Worm (Caenorhabditis elegans): ENCODE data around the gene cut-5.
A peak's percentile ranks its signal among the peaks of the same experiment; 100 is the strongest.

Gene cut-5

DNA sequence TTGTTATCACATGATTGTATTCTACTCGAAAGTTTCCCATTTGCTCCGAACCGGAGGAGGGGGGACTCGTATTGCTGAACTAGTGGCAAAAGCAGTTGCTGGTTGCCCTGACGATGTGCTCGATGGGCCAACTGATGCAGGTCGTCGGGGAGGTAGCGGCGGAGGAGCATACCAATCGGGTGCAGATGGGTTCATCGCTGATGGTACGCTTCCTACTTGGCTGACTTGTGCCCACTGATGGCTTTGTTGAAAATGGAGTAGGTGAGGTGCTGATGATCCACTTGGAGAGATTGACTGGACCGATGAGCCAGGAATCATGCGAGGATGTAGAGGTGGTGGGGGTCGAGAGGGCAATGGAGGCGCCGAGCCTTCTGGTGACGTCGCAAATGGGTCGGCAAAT is 35.6 kb upstream of the cut-5 start:
- TF ChIP-seq elt-4 (tag; optimal IDR thresholded peaks at IDR 0.05) (peak; percentile 35), unc-3 (GFP tag; conservative IDR thresholded peaks at IDR 0.05) (no peak), unc-3 (tag; optimal IDR thresholded peaks at IDR 0.05) (no peak)

DNA sequence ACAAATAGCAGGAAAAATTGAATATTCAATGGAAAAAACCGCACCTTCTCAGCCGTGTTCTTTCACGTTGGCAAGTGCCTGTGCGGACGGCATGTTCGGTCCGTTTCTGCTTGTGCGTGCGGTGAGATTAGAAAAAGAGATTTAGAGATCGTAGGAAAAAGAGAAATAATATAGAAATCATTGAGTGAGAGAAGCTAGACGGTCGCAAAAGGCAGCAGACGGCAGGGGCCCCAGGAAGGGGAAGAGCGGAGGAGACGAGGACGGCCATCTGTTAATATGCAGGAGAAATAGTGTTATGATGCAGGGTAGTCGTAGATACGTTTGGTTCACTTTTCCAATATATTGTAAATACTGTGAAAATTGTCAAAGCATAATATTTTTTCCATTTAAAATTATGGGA is 34.6 kb upstream of the cut-5 start, which contains the start of gene Y49A10A.2:
Gene Y49A10A.2, minus strand, starts transcription at position 109 of the 400 bp plus-strand sequence.
- no peak for TF ChIP-seq ceh-18 (tag; optimal IDR thresholded peaks at IDR 0.05)
- no peak for TF ChIP-seq unc-3 (GFP tag; conservative IDR thresholded peaks at IDR 0.05)
- TF ChIP-seq unc-3 (tag; optimal IDR thresholded peaks at IDR 0.05) = no peak
- no peak for TF ChIP-seq npax-4 (tag; optimal IDR thresholded peaks at IDR 0.05)
- no peak for TF ChIP-seq gmeb-2 (tag; optimal IDR thresholded peaks at IDR 0.05)
- peak; percentile 36 for TF ChIP-seq tbx-2 (tag; optimal IDR thresholded peaks at IDR 0.05)
- TF ChIP-seq nfya-1 (tag; optimal IDR thresholded peaks at IDR 0.05) = peak; percentile 61
- no peak for TF ChIP-seq hlh-15 (tag; optimal IDR thresholded peaks at IDR 0.05)
- TF ChIP-seq ceh-34 (tag; optimal IDR thresholded peaks at IDR 0.05) = peak; percentile 48
- TF ChIP-seq nhr-11 (tag; optimal IDR thresholded peaks at IDR 0.05) = no peak
- no peak for TF ChIP-seq dmd-4 (tag; optimal IDR thresholded peaks at IDR 0.05; ENCODE audit: borderline replicate concordance)
- no peak for TF ChIP-seq odd-2 (tag; optimal IDR thresholded peaks at IDR 0.05)
- TF ChIP-seq ztf-16 (tag; optimal IDR thresholded peaks at IDR 0.05) = no peak
- no peak for TF ChIP-seq sox-2 (GFP tag; IDR thresholded peaks at IDR 0.05)
- peak; percentile 13 for TF ChIP-seq ceh-14 (tag; optimal IDR thresholded peaks at IDR 0.05)
- TF ChIP-seq lin-11 (tag; optimal IDR thresholded peaks at IDR 0.05) = no peak
- TF ChIP-seq tbx-7 (tag; optimal IDR thresholded peaks at IDR 0.05) = no peak
- peak; percentile 27 for TF ChIP-seq hlh-6 (tag; optimal IDR thresholded peaks at IDR 0.05)
- TF ChIP-seq C08G9.2 (tag; optimal IDR thresholded peaks at IDR 0.05) = no peak
- no peak for TF ChIP-seq pha-4 (tag; optimal IDR thresholded peaks at IDR 0.05)
- no peak for TF ChIP-seq pha-2 (tag; optimal IDR thresholded peaks at IDR 0.05)
- no peak for TF ChIP-seq ceh-24 (tag; optimal IDR thresholded peaks at IDR 0.05)
- no peak for TF ChIP-seq hlh-13 (GFP tag; optimal IDR thresholded peaks at IDR 0.05)
- TF ChIP-seq sdc-2 (tag; optimal IDR thresholded peaks at IDR 0.05) = peak; percentile 80
- no peak for TF ChIP-seq ceh-19 (GFP tag; optimal IDR thresholded peaks at IDR 0.05)
- TF ChIP-seq K02D7.2 (tag; optimal IDR thresholded peaks at IDR 0.05) = no peak
- TF ChIP-seq ceh-2 (tag; optimal IDR thresholded peaks at IDR 0.05) = no peak
- no peak for TF ChIP-seq fax-1 (tag; optimal IDR thresholded peaks at IDR 0.05)
- peak; percentile 45 for TF ChIP-seq unc-42 (tag; optimal IDR thresholded peaks at IDR 0.05)
- no peak for TF ChIP-seq K09A11.1 (tag; optimal IDR thresholded peaks at IDR 0.05; ENCODE audit: insufficient read depth)
- TF ChIP-seq che-1 (tag; optimal IDR thresholded peaks at IDR 0.05) = no peak
- no peak for TF ChIP-seq pat-9 (tag; optimal IDR thresholded peaks at IDR 0.05)
- TF ChIP-seq fkh-10 (GFP tag; optimal IDR thresholded peaks at IDR 0.05) = no peak
- TF ChIP-seq pqm-1 (tag; optimal IDR thresholded peaks at IDR 0.05) = no peak
- TF ChIP-seq elt-2 (tag; optimal IDR thresholded peaks at IDR 0.05) = peak; percentile 53
- TF ChIP-seq mec-3 (tag; optimal IDR thresholded peaks at IDR 0.05; ENCODE audit: borderline replicate concordance) = no peak
- TF ChIP-seq ceh-31 (tag; optimal IDR thresholded peaks at IDR 0.05) = peak; percentile 69
- no peak for TF ChIP-seq F13H6.1 (tag; optimal IDR thresholded peaks at IDR 0.05)
- no peak for TF ChIP-seq unc-86 (tag; optimal IDR thresholded peaks at IDR 0.05)
- no peak for TF ChIP-seq elt-4 (tag; optimal IDR thresholded peaks at IDR 0.05)
- TF ChIP-seq ttx-3 (tag; optimal IDR thresholded peaks at IDR 0.05) = no peak
- no peak for TF ChIP-seq ceh-22 (tag; optimal IDR thresholded peaks at IDR 0.05)
- TF ChIP-seq pax-1 (tag; optimal IDR thresholded peaks at IDR 0.05) = no peak
- peak; percentile 39 for TF ChIP-seq ref-2 (tag; optimal IDR thresholded peaks at IDR 0.05)
- TF ChIP-seq ceh-45 (GFP tag; IDR thresholded peaks at IDR 0.05) = no peak
- TF ChIP-seq ceh-30 (tag; optimal IDR thresholded peaks at IDR 0.05) = no peak
- TF ChIP-seq hlh-8 (tag; optimal IDR thresholded peaks at IDR 0.05) = peak; percentile 62
- TF ChIP-seq rnt-1 (tag; optimal IDR thresholded peaks at IDR 0.05) = peak; percentile 12
- TF ChIP-seq sox-4 (tag; optimal IDR thresholded peaks at IDR 0.05) = no peak
- TF ChIP-seq lim-6 (tag; optimal IDR thresholded peaks at IDR 0.05) = no peak
- TF ChIP-seq zip-5 (tag; optimal IDR thresholded peaks at IDR 0.05) = no peak
- peak; percentile 42 for TF ChIP-seq pros-1 (tag; optimal IDR thresholded peaks at IDR 0.05)
